Worm (Caenorhabditis elegans): ENCODE measurements around the gene arrd-1.

ce11 chrII:578803-579202 lies 48.5 kb upstream of the arrd-1 start:
- TF ChIP-seq him-1 (tag; optimal IDR thresholded peaks at IDR 0.05) (no peak), dao-5 (tag; optimal IDR thresholded peaks at IDR 0.05) (no peak)
